Worm (Caenorhabditis elegans): ENCODE measurements around the gene F40F9.3.

DNA sequence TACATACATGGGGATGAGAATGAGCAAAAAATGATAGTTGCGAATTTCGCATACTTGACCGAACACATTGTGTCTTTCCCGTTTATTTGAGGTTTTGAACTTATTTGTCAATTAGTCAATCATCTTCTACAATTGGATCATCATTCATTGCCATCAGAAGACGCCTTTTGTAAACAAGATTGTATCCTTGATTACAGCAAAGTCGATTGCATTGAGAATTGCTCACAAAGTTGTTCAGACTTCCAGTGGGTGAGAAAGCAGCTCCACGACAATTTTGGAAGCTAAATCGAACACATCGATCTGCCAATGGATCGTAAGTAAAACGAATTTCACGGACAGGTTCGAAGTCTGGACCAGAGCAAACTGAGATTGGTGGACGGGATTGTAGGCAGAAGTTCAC, 34.7 kb upstream of the F40F9.3 start:
- no peak for TF ChIP-seq hmg-11 (tag; optimal IDR thresholded peaks at IDR 0.05)
- no peak for TF ChIP-seq nhr-11 (tag; optimal IDR thresholded peaks at IDR 0.05)
- TF ChIP-seq zag-1 (tag; optimal IDR thresholded peaks at IDR 0.05), result no peak
- TF ChIP-seq nhr-28 (tag; optimal IDR thresholded peaks at IDR 0.05), result no peak
- no peak for TF ChIP-seq unc-62 (GFP tag; optimal IDR thresholded peaks at IDR 0.05)
- no peak for TF ChIP-seq pqm-1 (tag; optimal IDR thresholded peaks at IDR 0.05)
- no peak for TF ChIP-seq nhr-237 (tag; optimal IDR thresholded peaks at IDR 0.05)
- TF ChIP-seq fkh-10 (GFP tag; optimal IDR thresholded peaks at IDR 0.05), result no peak
- TF ChIP-seq elt-3 (tag; optimal IDR thresholded peaks at IDR 0.05), result no peak
- no peak for TF ChIP-seq nfya-1 (tag; optimal IDR thresholded peaks at IDR 0.05; ENCODE audit: insufficient read depth)
- TF ChIP-seq jun-1 (tag; optimal IDR thresholded peaks at IDR 0.05), result no peak
- TF ChIP-seq skn-1 (tag; optimal IDR thresholded peaks at IDR 0.05), result no peak
- TF ChIP-seq unc-39 (tag; optimal IDR thresholded peaks at IDR 0.05), result no peak
